Worm (Caenorhabditis elegans) whole organism, L3 larva: ENCODE data around the gene F10C1.1.
"Not testable (repeated sequence)": the region's sequence is repeated elsewhere in the genome, so short reads cannot be mapped to it uniquely, and the experiment has no call there.

Experiments
- R02D3.7 ChIP-seq: fragments of 150-350 bp; optimal IDR thresholded peaks from 2 replicates; lab custom pipeline; 2014; ENCODE audit warnings: missing biosample characterization, missing genetic modification characterization
- aly-2 ChIP-seq: fragments of 150-350 bp; optimal IDR thresholded peaks from 2 replicates; lab custom pipeline; 2014; ENCODE audit warnings: missing biosample characterization, missing genetic modification characterization
- ama-1 ChIP-seq: fragments of 150-350 bp; optimal IDR thresholded peaks from 2 replicates; lab custom pipeline; 2018
- ceh-16 ChIP-seq: sonication (generic microtip); optimal IDR thresholded peaks from 2 replicates; lab custom pipeline; 2017; ENCODE audit warnings: missing biosample characterization, missing genetic modification characterization
- ceh-28 ChIP-seq: fragments of 150-350 bp; optimal IDR thresholded peaks from 2 replicates; lab custom pipeline; 2014; ENCODE audit warnings: missing biosample characterization, missing genetic modification reagents, missing genetic modification characterization
- ceh-82 ChIP-seq: fragments of 150-350 bp; optimal IDR thresholded peaks from 2 replicates; lab custom pipeline; 2014; ENCODE audit warnings: missing biosample characterization, missing genetic modification characterization
- daf-12 ChIP-seq: fragments of 150-350 bp; optimal IDR thresholded peaks from 2 replicates; lab custom pipeline; 2014; ENCODE audit warnings: missing biosample characterization, missing genetic modification reagents, missing genetic modification characterization
- egl-27 ChIP-seq: sonication (generic microtip); optimal IDR thresholded peaks from 4 replicates; lab custom pipeline; 2017; ENCODE audit warnings: missing biosample characterization, missing genetic modification reagents, missing genetic modification characterization
- egl-5 ChIP-seq: fragments of 150-350 bp; optimal IDR thresholded peaks from 2 replicates; lab custom pipeline; 2017; ENCODE audit warnings: missing biosample characterization, missing genetic modification reagents, missing genetic modification characterization, inconsistent platforms
- elt-2 ChIP-seq: sonication (generic microtip); optimal IDR thresholded peaks from 2 replicates; lab custom pipeline; 2016; ENCODE audit warnings: missing genetic modification reagents, mild to moderate bottlenecking, missing genetic modification characterization, missing compliant biosample characterization
- elt-3 ChIP-seq, 3 experiments: fragments of 150-350 bp in 1 of 3; sonication (generic microtip) in 2 of 3; optimal IDR thresholded peaks; 2 replicates in 2 of 3; 4 replicates in 1 of 3; lab custom pipeline; 2014 to 2017; ENCODE audit warnings: missing biosample characterization in 3 of 3, missing genetic modification characterization in 3 of 3
- eor-1 ChIP-seq, 2 experiments: fragments of 150-350 bp; optimal IDR thresholded peaks; 2 replicates each; lab custom pipeline; 2014 to 2018; ENCODE audit warnings: missing biosample characterization in 2 of 2, missing genetic modification characterization in 2 of 2
- fkh-10 ChIP-seq: sonication (generic microtip); optimal IDR thresholded peaks from 2 replicates; lab custom pipeline; 2017; ENCODE audit warnings: missing biosample characterization, missing genetic modification reagents, missing genetic modification characterization
- fos-1 ChIP-seq: fragments of 150-350 bp; optimal IDR thresholded peaks from 2 replicates; lab custom pipeline; 2014; ENCODE audit warnings: missing biosample characterization, missing genetic modification characterization
- hmg-11 ChIP-seq: sonication (generic microtip); optimal IDR thresholded peaks from 2 replicates; lab custom pipeline; 2016; ENCODE audit warnings: missing genetic modification characterization, missing compliant biosample characterization
- lin-15B ChIP-seq: fragments of 150-350 bp; optimal IDR thresholded peaks from 2 replicates; lab custom pipeline; 2014; ENCODE audit warnings: missing biosample characterization, missing genetic modification characterization
- lin-39 ChIP-seq: fragments of 150-350 bp; optimal IDR thresholded peaks from 2 replicates; lab custom pipeline; 2018; ENCODE audit warnings: missing biosample characterization, missing genetic modification reagents, missing genetic modification characterization
- lsy-12 ChIP-seq: sonication (generic microtip); optimal IDR thresholded peaks from 2 replicates; lab custom pipeline; 2016; ENCODE audit warnings: mild to moderate bottlenecking, missing genetic modification characterization, missing compliant biosample characterization
- mdl-1 ChIP-seq: fragments of 150-350 bp; optimal IDR thresholded peaks from 2 replicates; lab custom pipeline; 2014; ENCODE audit warnings: missing biosample characterization, missing genetic modification characterization
- nfya-1 ChIP-seq: sonication (generic microtip); optimal IDR thresholded peaks from 2 replicates; lab custom pipeline; 2017; ENCODE audit warnings: missing genetic modification characterization, mild to moderate bottlenecking, missing compliant biosample characterization, antibody characterized with exemption, moderate library complexity; ENCODE audit not compliant: insufficient read depth
- nhr-11 ChIP-seq: fragments of 150-350 bp; optimal IDR thresholded peaks from 2 replicates; lab custom pipeline; 2014; ENCODE audit warnings: missing biosample characterization, missing genetic modification characterization
- nhr-12 ChIP-seq: fragments of 150-350 bp; optimal IDR thresholded peaks from 2 replicates; lab custom pipeline; 2014; ENCODE audit warnings: missing biosample characterization, missing genetic modification characterization
- nhr-23 ChIP-seq: fragments of 150-350 bp; optimal IDR thresholded peaks from 2 replicates; lab custom pipeline; 2014; ENCODE audit warnings: missing biosample characterization, missing genetic modification reagents, missing genetic modification characterization
- nhr-237 ChIP-seq: fragments of 150-350 bp; optimal IDR thresholded peaks from 2 replicates; lab custom pipeline; 2014; ENCODE audit warnings: missing biosample characterization, missing genetic modification characterization
- nhr-25 ChIP-seq: sonication (generic microtip); optimal IDR thresholded peaks from 2 replicates; lab custom pipeline; 2017; ENCODE audit warnings: missing biosample characterization, missing genetic modification characterization
- nhr-67 ChIP-seq: fragments of 150-350 bp; optimal IDR thresholded peaks from 2 replicates; lab custom pipeline; 2014; ENCODE audit warnings: missing biosample characterization, missing genetic modification characterization
- nhr-76 ChIP-seq: fragments of 150-350 bp; sonication (generic microtip); optimal IDR thresholded peaks from 5 replicates; lab custom pipeline; 2014; ENCODE audit warnings: missing biosample characterization, missing genetic modification characterization
- pha-4 ChIP-seq: fragments of 150-350 bp; optimal IDR thresholded peaks from 2 replicates; lab custom pipeline; 2014; ENCODE audit warnings: missing biosample characterization, missing genetic modification reagents, missing genetic modification characterization
- pqm-1 ChIP-seq: fragments of 150-350 bp; optimal IDR thresholded peaks from 2 replicates; lab custom pipeline; 2017; ENCODE audit warnings: missing biosample characterization, missing genetic modification characterization, inconsistent platforms
- sea-2 ChIP-seq: fragments of 150-350 bp; sonication (generic microtip); optimal IDR thresholded peaks from 4 replicates; lab custom pipeline; 2014; ENCODE audit warnings: missing biosample characterization, missing genetic modification reagents, missing genetic modification characterization
- snpc-4 ChIP-seq: fragments of 150-350 bp; optimal IDR thresholded peaks from 2 replicates; lab custom pipeline; 2014; ENCODE audit warnings: missing biosample characterization, missing genetic modification characterization
- tbx-2 ChIP-seq: sonication (generic microtip); optimal IDR thresholded peaks from 2 replicates; lab custom pipeline; 2016; ENCODE audit warnings: mild to moderate bottlenecking, missing genetic modification characterization, missing compliant biosample characterization
- unc-39 ChIP-seq: sonication (generic microtip); optimal IDR thresholded peaks from 4 replicates; lab custom pipeline; 2017; ENCODE audit warnings: missing biosample characterization, missing genetic modification characterization
- unc-62 ChIP-seq: fragments of 150-350 bp; sonication (generic microtip); optimal IDR thresholded peaks from 4 replicates; lab custom pipeline; 2014; ENCODE audit warnings: missing biosample characterization, missing genetic modification reagents, missing genetic modification characterization
- zag-1 ChIP-seq: fragments of 150-350 bp; optimal IDR thresholded peaks from 2 replicates; lab custom pipeline; 2014; ENCODE audit warnings: missing biosample characterization, missing genetic modification characterization
- ztf-4 ChIP-seq: fragments of 150-350 bp; optimal IDR thresholded peaks from 2 replicates; lab custom pipeline; 2014; ENCODE audit warnings: missing biosample characterization, missing genetic modification characterization

F10C1.1 gene

DNA sequence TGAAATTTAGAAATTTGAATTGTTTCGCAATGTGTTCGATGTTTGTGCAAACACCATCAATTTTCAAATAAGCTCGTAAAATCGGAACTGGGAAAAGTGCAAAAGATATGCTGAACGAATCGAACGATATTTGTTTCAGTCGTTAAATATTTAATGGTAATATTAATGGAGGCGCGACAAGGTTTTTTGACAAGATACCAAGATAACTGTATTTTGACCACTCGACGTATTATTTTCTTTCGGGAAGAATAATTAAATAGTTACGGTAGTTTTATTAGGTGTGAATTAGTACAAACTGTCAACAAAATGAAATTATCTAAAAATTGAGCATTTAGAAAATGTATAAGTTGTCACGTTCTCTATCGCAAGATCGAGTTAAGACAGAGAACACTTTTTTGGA lies 30.3 kb downstream of the F10C1.1 start:
- TF ChIP-seq pha-4 (tag; lab: Kevin White, UChicago), result peak; percentile 8
- no peak for TF ChIP-seq nhr-67
- peak; percentile 25 for TF ChIP-seq pqm-1 (tag; lab: Kevin White, UChicago)
- peak; percentile 93 for TF ChIP-seq elt-2

DNA sequence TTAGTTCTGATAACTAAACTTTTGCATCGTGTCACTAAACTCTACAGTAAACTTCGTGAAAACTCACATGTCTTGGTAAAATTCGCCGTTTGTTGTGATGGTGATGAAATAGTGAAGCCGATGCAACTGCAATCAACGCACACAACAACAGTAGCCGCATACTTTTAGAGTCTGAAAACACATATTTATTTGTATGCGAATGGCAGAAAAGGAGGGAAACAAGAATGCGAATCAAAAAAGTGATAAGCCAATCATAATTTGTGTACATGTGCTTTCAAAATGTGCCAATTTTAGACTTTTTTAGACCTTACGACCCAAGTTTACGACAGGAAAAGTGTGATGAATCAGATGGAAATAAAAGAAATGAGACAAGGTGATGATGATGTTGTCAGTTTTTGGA lies 31.3 kb downstream of the F10C1.1 start, which contains the start of gene K05F1.10:
Gene K05F1.10, minus strand, starts transcription at position 171 of the 400 bp plus-strand sequence.
- TF ChIP-seq ceh-82 (tag; lab: Kevin White, UChicago) (no peak), nhr-237 (tag; lab: Kevin White, UChicago) (no peak), aly-2 (no peak), ama-1 (lab: Kevin White, UChicago) (peak; percentile 9), elt-2 (peak; percentile 86), pqm-1 (tag; lab: Kevin White, UChicago) (peak; percentile 54), lsy-12 (tag; lab: Kevin White, UChicago) (no peak), snpc-4 (tag; lab: Kevin White, UChicago) (no peak), nhr-67 (no peak), ztf-4 (no peak), fos-1 (no peak), zag-1 (tag; lab: Kevin White, UChicago) (no peak), hmg-11 (tag; lab: Kevin White, UChicago) (no peak), pha-4 (tag; lab: Kevin White, UChicago) (peak; percentile 9), nhr-12 (no peak), sea-2 (no peak), mdl-1 (no peak)

DNA sequence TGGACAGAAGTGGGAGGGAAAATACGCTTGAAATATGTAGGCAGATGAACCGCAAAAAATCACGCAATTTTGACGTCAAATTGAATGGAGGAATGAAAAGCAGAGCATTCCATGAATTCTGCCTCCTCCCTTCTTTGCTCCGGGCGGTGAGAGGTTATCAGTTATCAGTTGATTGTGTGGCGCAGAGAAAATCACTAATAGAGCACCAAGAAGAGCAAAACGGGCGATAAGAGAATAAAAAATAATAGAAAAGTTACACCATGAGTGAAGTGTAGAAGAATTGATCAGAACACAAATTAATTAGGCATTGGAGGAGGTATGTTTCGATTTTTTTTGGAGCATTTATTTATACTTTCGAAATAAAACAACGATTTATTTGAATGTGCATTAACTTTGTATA lies 32.5 kb downstream of the F10C1.1 start:
- TF ChIP-seq snpc-4 (tag; lab: Kevin White, UChicago) (no peak), tbx-2 (tag; lab: Kevin White, UChicago) (no peak), egl-5 (tag; lab: Kevin White, UChicago) (no peak), fkh-10 (GFP tag; lab: Kevin White, UChicago) (no peak), elt-2 (peak; percentile 97), pqm-1 (tag; lab: Kevin White, UChicago) (peak; percentile 63), nhr-76 (tag; lab: Kevin White, UChicago) (no peak), ceh-16 (tag; lab: Kevin White, UChicago) (no peak)

DNA sequence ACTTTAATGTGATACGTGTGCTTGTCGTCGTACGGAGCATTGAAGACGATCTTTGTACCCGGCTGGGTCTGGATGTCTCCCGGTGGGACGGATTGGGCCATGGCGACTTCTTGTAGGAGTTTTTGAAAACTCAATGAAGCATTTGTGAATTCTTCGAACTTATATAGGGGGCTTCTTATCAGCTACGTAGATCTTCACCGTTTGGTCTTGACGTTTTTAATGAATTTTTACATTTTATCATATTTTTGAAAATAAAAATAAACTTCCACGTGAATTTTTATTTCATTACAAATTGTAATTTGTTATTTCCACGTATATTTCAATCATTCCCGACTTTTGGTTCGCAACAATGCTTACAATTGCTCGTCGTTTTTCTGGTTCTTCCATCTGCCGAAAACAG lies 36.2 kb downstream of the F10C1.1 start, which contains the start of the genes msp-64 and ZK1248.5:
Gene msp-64, minus strand, starts transcription at position 101 of the 400 bp plus-strand sequence.
Gene ZK1248.5, plus strand, starts transcription at position 285 of the 400 bp plus-strand sequence.
- no peak for TF ChIP-seq lin-39 (tag; lab: Kevin White, UChicago)
- no peak for TF ChIP-seq snpc-4 (tag; lab: Kevin White, UChicago)
- TF ChIP-seq sea-2, result no peak
- no peak for TF ChIP-seq nhr-12
- no peak for TF ChIP-seq ceh-16 (tag; lab: Kevin White, UChicago)
- no peak for TF ChIP-seq nhr-11 (tag; lab: Kevin White, UChicago)
- no peak for TF ChIP-seq elt-2
- TF ChIP-seq pha-4 (tag; lab: Kevin White, UChicago), result no peak
- no peak for TF ChIP-seq lsy-12 (tag; lab: Kevin White, UChicago)
- no peak for TF ChIP-seq daf-12 (tag; lab: Kevin White, UChicago)
- no peak for TF ChIP-seq mdl-1
- no peak for TF ChIP-seq pqm-1 (tag; lab: Kevin White, UChicago)
- TF ChIP-seq eor-1 (tag; optimal IDR thresholded peaks at IDR 0.05; lab: Kevin White, UChicago), result no peak
- no peak for TF ChIP-seq nhr-23 (tag; lab: Kevin White, UChicago)
- no peak for TF ChIP-seq elt-3 (tag; optimal IDR thresholded peaks at IDR 0.05; lab: Kevin White, UChicago)

DNA sequence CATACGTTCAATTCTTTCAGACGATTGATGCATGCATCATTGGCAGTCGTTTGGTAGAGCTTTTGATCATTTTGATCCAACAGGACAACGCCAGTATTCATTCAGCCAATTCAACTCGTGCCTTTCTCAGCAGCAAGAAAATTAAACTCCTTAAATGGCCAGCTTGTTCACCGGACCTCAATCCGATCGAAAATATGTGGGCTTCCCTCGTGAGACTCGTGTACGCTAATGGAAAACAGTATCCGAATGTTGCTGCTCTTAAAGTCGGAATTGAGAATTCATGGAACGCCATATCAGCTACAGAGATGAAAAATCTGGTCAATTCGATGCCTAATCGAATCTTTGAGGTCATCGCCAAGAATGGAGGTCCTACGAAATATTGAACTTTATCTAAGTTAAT lies 41.4 kb downstream of the F10C1.1 start, which contains the start of gene wago-5:
Gene wago-5, minus strand, starts transcription at position 101 of the 400 bp plus-strand sequence.
- not testable (repeated sequence) for TF ChIP-seq unc-39, pha-4, lsy-12 (tag; lab: Kevin White, UChicago)

DNA sequence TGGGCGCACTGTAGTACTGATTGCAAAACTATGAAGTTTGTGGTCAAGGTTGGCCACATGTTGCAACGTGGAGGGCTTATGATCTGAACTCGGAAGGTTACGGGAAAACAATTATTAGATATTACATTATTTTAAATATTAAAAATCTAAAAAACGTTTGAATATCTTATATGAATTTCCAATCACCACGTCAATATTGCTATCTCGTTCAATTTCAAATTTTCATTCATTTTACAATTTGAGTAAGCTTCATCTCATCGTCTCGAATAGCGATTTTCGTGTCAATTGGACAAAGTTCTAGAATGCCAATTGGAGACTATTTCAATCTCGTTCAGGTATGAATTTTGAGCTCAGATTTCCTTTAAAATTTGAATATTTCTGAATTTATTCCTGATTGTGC lies 42.3 kb downstream of the F10C1.1 start, which contains the start of gene ZK1248.20:
Gene ZK1248.20, plus strand, starts transcription at position 301 of the 400 bp plus-strand sequence.
- TF ChIP-seq ceh-16 (tag; lab: Kevin White, UChicago) (no peak), lin-15B (tag; lab: Kevin White, UChicago) (no peak), nhr-25 (tag; lab: Kevin White, UChicago) (no peak), nhr-11 (tag; lab: Kevin White, UChicago) (no peak), fos-1 (no peak), egl-27 (tag; lab: Kevin White, UChicago) (no peak), ama-1 (lab: Kevin White, UChicago) (no peak), ceh-28 (no peak), nfya-1 (tag; lab: Kevin White, UChicago) (no peak), ztf-4 (no peak), R02D3.7 (no peak), unc-62 (GFP tag; lab: Kevin White, UChicago) (no peak), tbx-2 (tag; lab: Kevin White, UChicago) (no peak), egl-5 (tag; lab: Kevin White, UChicago) (no peak)
